Fruit fly (Drosophila melanogaster): ENCODE results near the gene Sec23.

Gene Sec23

DNA sequence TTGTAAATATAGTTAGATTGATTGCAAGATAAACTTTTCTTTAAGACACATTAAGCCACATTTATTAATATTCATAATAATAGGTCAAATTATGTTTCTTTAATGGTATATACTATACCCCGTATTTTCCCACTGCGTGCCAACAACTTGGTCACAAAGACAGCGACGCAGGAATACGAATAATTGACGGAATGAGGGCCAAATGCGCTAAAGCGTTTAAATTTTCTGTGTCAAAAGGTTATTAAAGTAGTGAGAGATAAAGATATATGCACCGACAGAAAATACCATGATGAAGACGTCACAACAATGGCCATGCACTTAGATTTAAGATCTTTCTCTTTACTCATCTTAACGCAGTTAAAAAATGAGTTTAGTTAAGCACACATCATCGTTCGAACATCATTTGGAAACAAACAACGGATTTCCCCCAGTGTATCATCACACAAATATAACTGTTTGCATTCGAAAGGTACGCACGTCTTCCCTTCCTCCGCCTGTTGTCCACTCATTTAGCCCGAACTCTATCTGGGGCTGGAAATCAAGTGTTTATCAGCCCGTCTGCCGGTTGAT, 28.4 kb upstream of the Sec23 start:
- no peak for TF ChIP-seq CG17801 (GFP tag; optimal IDR thresholded peaks at IDR 0.05; ENCODE audit: partially characterized antibody)

- no peak for TF ChIP-seq CG17801 (GFP tag; optimal IDR thresholded peaks at IDR 0.05; ENCODE audit: partially characterized antibody)
Measured at dm6 chr3R:5621714-5622405, 27.0 kb upstream of the Sec23 start.

DNA sequence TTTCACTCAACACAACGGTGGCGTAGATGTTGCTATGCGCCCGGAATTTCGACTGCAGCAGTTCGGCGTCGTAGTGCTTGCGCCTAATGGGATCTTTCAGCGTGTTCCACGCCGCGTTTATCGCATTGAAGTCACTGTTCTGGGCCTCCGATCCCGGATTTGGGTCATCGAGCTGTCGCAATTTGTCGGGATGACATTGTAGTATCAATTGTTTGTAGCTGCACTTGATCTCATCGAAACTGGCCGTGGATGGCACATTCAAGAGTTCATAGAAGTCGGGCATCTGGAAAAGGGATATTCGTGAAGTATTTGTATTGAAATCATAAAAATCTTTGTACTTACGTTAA, 26.5 kb upstream of the Sec23 start:
- no peak for TF ChIP-seq CG17801 (GFP tag; optimal IDR thresholded peaks at IDR 0.05; ENCODE audit: partially characterized antibody)

dm6 chr3R:5622985-5623630, 25.8 kb upstream of the Sec23 start:
- TF ChIP-seq CG17801 (GFP tag; optimal IDR thresholded peaks at IDR 0.05; ENCODE audit: partially characterized antibody) = peak; percentile 76

DNA sequence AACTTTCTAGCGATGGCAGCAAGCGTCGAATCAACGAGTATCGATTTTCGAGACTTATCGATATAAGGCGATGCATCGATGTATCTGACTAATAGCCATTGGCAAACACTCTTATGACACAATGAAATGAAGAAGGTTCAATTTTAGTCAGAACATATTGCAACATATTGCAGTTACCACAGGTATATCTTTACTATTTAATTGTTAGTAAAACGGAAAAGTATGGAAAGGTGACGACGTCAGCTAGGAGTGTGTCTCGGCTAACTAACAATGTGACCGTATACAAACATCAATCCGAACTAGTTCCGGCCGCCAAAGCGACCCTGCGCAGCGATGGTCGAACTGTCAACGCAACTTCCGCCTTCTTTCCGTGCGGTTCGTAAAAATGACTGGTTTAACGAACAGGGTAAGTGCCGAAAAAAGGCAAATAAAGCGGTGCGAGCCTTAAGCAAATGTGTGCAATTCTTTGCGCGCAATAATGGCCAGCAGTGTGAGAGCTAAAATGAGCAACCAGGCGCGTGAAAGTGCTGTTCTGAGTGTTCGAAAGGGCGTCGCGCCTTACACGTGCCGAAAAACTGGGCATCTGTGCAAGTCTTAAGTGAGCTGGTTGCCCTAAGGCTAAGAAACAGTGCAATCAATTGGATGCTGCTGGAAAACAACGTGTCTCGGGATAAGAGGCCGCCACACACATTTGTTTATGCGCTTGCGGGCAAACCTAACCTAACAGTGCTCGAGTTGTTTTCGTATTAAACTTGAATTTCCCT, 24.6 kb upstream of the Sec23 start, which contains the start of the genes Dph4, Spec2 and RpL13A:
Dph4 (minus strand) TSS at position 11 of the 764 bp plus-strand sequence.
Spec2 (minus strand) TSS at position 11 of the 764 bp plus-strand sequence.
RpL13A (plus strand) TSS at position 360 of the 764 bp plus-strand sequence.
- TF ChIP-seq CG17801 (GFP tag; optimal IDR thresholded peaks at IDR 0.05; ENCODE audit: partially characterized antibody) = peak; percentile 90

DNA sequence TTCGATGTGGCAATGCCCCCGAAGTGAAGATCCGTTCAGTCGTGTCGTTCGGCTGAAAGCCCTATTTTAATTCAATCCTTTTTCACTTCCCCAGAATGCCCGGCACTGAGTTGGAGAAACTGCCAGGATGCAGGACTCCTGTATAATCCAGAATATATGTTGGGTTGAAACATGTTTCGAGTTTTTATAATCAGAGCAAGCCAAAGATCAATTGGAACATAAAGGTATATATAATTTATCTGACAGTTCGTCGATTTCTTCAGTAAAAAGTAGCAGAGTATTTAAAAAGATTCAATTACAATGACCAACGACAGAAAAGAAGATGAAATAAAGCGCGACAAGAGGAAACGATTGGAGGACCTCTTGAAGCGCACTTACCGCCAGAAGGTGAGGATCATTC, 21.3 kb upstream of the Sec23 start, which contains the start of gene CG31551:
CG31551 (plus strand) TSS at position 301 of the 400 bp plus-strand sequence.
- TF ChIP-seq CG17801 (GFP tag; optimal IDR thresholded peaks at IDR 0.05; ENCODE audit: partially characterized antibody) = no peak

DNA sequence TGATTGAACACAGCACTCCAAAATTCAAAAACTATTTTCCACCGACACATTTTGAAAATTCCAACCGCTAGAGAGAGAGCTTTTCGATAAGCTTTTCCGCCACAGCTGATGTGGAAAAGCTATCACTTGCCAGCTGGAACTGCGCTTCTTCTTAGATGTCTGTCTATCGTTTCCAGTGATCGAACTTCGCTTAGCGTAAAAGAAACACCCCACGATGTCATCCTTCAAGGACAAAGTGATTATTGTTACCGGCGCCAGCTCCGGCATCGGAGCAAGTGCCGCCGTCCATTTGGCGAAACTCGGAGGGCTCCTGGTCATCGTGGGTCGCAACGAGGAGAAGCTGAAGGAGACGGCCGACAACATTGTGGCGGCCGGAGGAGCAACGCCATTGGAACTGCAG, 16.7 kb upstream of the Sec23 start, which contains the start of gene CG31549:
CG31549 (plus strand) TSS at position 11 of the 400 bp plus-strand sequence.
- TF ChIP-seq CG17801 (GFP tag; optimal IDR thresholded peaks at IDR 0.05; ENCODE audit: partially characterized antibody) = peak; percentile 57

DNA sequence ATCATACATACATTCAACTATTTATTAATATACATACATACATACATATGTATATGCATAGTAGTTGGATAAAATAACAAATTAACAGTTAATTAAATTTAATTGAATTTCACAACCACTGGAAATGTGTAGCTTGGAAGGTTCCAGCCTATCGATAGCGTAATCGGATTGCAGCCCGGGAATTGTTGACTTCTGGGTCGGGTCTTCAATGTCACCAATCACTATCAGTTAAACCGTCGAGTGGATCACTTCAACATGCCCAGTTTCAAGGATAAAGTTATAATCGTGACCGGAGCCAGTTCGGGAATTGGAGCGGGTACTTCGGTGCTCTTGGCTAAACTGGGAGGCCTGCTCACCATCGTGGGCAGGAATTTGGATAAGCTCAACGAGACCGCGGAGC, 15.4 kb upstream of the Sec23 start, which contains the start of gene CG12171:
CG12171 (plus strand) TSS at position 191 of the 400 bp plus-strand sequence.
- peak; percentile 57 for TF ChIP-seq CG17801 (GFP tag; optimal IDR thresholded peaks at IDR 0.05; ENCODE audit: partially characterized antibody)

- no peak for TF ChIP-seq CG17801 (GFP tag; optimal IDR thresholded peaks at IDR 0.05; ENCODE audit: partially characterized antibody)
Measured at dm6 chr3R:5635524-5635923, 13.3 kb upstream of the Sec23 start, which contains the start of gene CG31546. TSS of gene CG31546 (minus strand) at chr3R:5635624.

dm6 chr3R:5636519-5637430, 12.1 kb upstream of the Sec23 start, which contains the start of the genes CG31548 and CG12170:
TSS of gene CG31548 (minus strand) at chr3R:5636852.
TSS of gene CG12170 (plus strand) at chr3R:5637234.
- TF ChIP-seq CG17801 (GFP tag; optimal IDR thresholded peaks at IDR 0.05; ENCODE audit: partially characterized antibody) = no peak

dm6 chr3R:5643421-5643820, 5.4 kb upstream of the Sec23 start:
- no peak for TF ChIP-seq CG17801 (GFP tag; optimal IDR thresholded peaks at IDR 0.05; ENCODE audit: partially characterized antibody)

- no peak for TF ChIP-seq CG17801 (GFP tag; optimal IDR thresholded peaks at IDR 0.05; ENCODE audit: partially characterized antibody)
Measured at dm6 chr3R:5647705-5648568, 928 bp upstream of the Sec23 start.

dm6 chr3R:5649903-5650302, 1.0 kb downstream of the Sec23 start:
- TF ChIP-seq CG17801 (GFP tag; optimal IDR thresholded peaks at IDR 0.05; ENCODE audit: partially characterized antibody) = no peak

Data from ovary, adult (tissue).